Worm (Caenorhabditis elegans) whole organism, L1 larva: Measurements from ENCODE around the gene lelo-4.
"Not testable (repeated sequence)": the region's sequence is repeated elsewhere in the genome, so short reads cannot be mapped to it uniquely, and the experiment has no call there.

ENCODE experiments used
- C34B4.2 ChIP-seq: sonication (generic microtip); optimal IDR thresholded peaks from 2 replicates; lab custom pipeline; 2017; ENCODE audit warnings: mild to moderate bottlenecking, missing genetic modification characterization, missing compliant biosample characterization
- F16B12.6 ChIP-seq: fragments of 150-350 bp; optimal IDR thresholded peaks from 2 replicates; lab custom pipeline; 2014; ENCODE audit warnings: missing biosample characterization, missing genetic modification characterization
- aha-1 ChIP-seq: fragments of 150-350 bp; optimal IDR thresholded peaks from 2 replicates; lab custom pipeline; 2014; ENCODE audit warnings: missing biosample characterization, missing genetic modification characterization
- ama-1 ChIP-seq: fragments of 150-350 bp; optimal IDR thresholded peaks from 2 replicates; lab custom pipeline; 2014
- ceh-63 ChIP-seq: fragments of 200-800 bp; sonication (Bioruptor generic); optimal IDR thresholded peaks from 2 replicates; lab custom pipeline; 2018; ENCODE audit warnings: mild to moderate bottlenecking, missing genetic modification characterization, missing compliant biosample characterization
- dpl-1 ChIP-seq, 3 experiments: fragments of 150-350 bp in 2 of 3; sonication (generic microtip) in 1 of 3; optimal IDR thresholded peaks; 2 replicates each; lab custom pipeline; 2014 to 2017; ENCODE audit warnings: missing biosample characterization in 3 of 3, missing genetic modification characterization in 3 of 3, missing genetic modification reagents in 3 of 3
- efl-3 ChIP-seq: fragments of 200-800 bp; sonication (Bioruptor generic); optimal IDR thresholded peaks from 2 replicates; lab custom pipeline; 2018; ENCODE audit warnings: mild to moderate bottlenecking, missing genetic modification characterization, missing compliant biosample characterization
- egl-13 ChIP-seq: sonication (generic microtip); optimal IDR thresholded peaks from 2 replicates; lab custom pipeline; 2016; ENCODE audit warnings: missing genotype, missing genetic modification reagents, missing genetic modification characterization, missing compliant biosample characterization
- egl-27 ChIP-seq, 2 experiments: fragments of 150-350 bp in 1 of 2; sonication (generic microtip); optimal IDR thresholded peaks; 3 replicates each; lab custom pipeline; 2017 to 2018; ENCODE audit warnings: missing biosample characterization in 2 of 2, missing genetic modification characterization in 2 of 2, missing genetic modification reagents in 2 of 2
- elt-2 ChIP-seq: sonication (generic microtip); optimal IDR thresholded peaks from 2 replicates; lab custom pipeline; 2016; ENCODE audit warnings: missing genetic modification characterization, mild to moderate bottlenecking, inconsistent platforms, missing compliant biosample characterization, missing genetic modification reagents
- fkh-10 ChIP-seq: sonication (generic microtip); optimal IDR thresholded peaks from 2 replicates; lab custom pipeline; 2017; ENCODE audit warnings: missing biosample characterization, missing genetic modification reagents, missing genetic modification characterization
- fkh-4 ChIP-seq: sonication (generic microtip); optimal IDR thresholded peaks from 2 replicates; lab custom pipeline; 2016; ENCODE audit warnings: missing compliant biosample characterization, missing genetic modification characterization, borderline replicate concordance
- fkh-8 ChIP-seq: sonication (generic microtip); optimal IDR thresholded peaks from 2 replicates; lab custom pipeline; 2016; ENCODE audit warnings: mild to moderate bottlenecking, missing genetic modification characterization, missing compliant biosample characterization
- isw-1 ChIP-seq: fragments of 200-800 bp; sonication (Bioruptor generic); IDR thresholded peaks from 2 replicates; pipeline ENCODE4 v1.3.6; 2022; ENCODE audit warnings: missing genetic modification characterization, missing compliant biosample characterization
- jun-1 ChIP-seq: fragments of 150-350 bp; optimal IDR thresholded peaks from 2 replicates; lab custom pipeline; 2014; ENCODE audit warnings: missing biosample characterization, missing genetic modification reagents, missing genetic modification characterization
- lin-15B ChIP-seq: fragments of 150-350 bp; sonication (generic microtip); optimal IDR thresholded peaks from 3 replicates; lab custom pipeline; 2014; ENCODE audit warnings: missing biosample characterization, missing genetic modification characterization
- lin-39 ChIP-seq: fragments of 150-350 bp; optimal IDR thresholded peaks from 2 replicates; lab custom pipeline; 2014; ENCODE audit warnings: missing biosample characterization, missing genetic modification reagents, missing genetic modification characterization
- lir-3 ChIP-seq: sonication (generic microtip); optimal IDR thresholded peaks from 2 replicates; lab custom pipeline; 2016; ENCODE audit warnings: mild to moderate bottlenecking, missing genetic modification characterization, moderate library complexity, missing compliant biosample characterization; ENCODE audit not compliant: poor library complexity
- lsy-2 ChIP-seq, 2 experiments: fragments of 150-350 bp; optimal IDR thresholded peaks; 2 replicates each; lab custom pipeline; 2014; ENCODE audit warnings: missing biosample characterization in 2 of 2, missing genetic modification characterization in 2 of 2
- mdl-1 ChIP-seq, 2 experiments: fragments of 150-350 bp; optimal IDR thresholded peaks; 2 replicates each; lab custom pipeline; 2014 to 2017; ENCODE audit warnings: missing biosample characterization in 2 of 2, missing genetic modification characterization in 2 of 2, inconsistent platforms in 1 of 2
- mep-1 ChIP-seq: fragments of 150-350 bp; optimal IDR thresholded peaks from 2 replicates; lab custom pipeline; 2014; ENCODE audit warnings: missing biosample characterization, missing genetic modification characterization
- nhr-12 ChIP-seq: sonication (generic microtip); optimal IDR thresholded peaks from 2 replicates; lab custom pipeline; 2017; ENCODE audit warnings: missing biosample characterization, missing genetic modification characterization
- nhr-19 ChIP-seq: fragments of 200-800 bp; sonication (Bioruptor generic); conservative IDR thresholded peaks from 2 replicates; pipeline ENCODE4 v1.3.6; 2022; ENCODE audit warnings: missing genetic modification characterization, missing compliant biosample characterization
- nhr-28 ChIP-seq: fragments of 150-350 bp; optimal IDR thresholded peaks from 2 replicates; lab custom pipeline; 2014; ENCODE audit warnings: missing biosample characterization, missing genetic modification characterization
- nhr-77 ChIP-seq: fragments of 150-350 bp; optimal IDR thresholded peaks from 2 replicates; lab custom pipeline; 2014; ENCODE audit warnings: missing biosample characterization, missing genetic modification characterization
- nhr-84 ChIP-seq: sonication (generic microtip); optimal IDR thresholded peaks from 2 replicates; lab custom pipeline; 2017; ENCODE audit warnings: missing biosample characterization, missing genetic modification characterization
- nhr-85 ChIP-seq: sonication (generic microtip); peaks from one replicate; lab custom pipeline; 2016; ENCODE audit warnings: missing genetic modification characterization, inconsistent platforms, missing compliant biosample characterization
- pax-3 ChIP-seq: fragments of 200-800 bp; sonication (Bioruptor generic); optimal IDR thresholded peaks from 2 replicates; lab custom pipeline; 2018; ENCODE audit warnings: mild to moderate bottlenecking, missing genetic modification characterization, moderate library complexity, missing compliant biosample characterization
- rnt-1 ChIP-seq: sonication (generic microtip); optimal IDR thresholded peaks from 2 replicates; lab custom pipeline; 2016; ENCODE audit warnings: mild to moderate bottlenecking, missing genetic modification characterization, moderate library complexity, missing compliant biosample characterization
- skn-1 ChIP-seq: fragments of 150-350 bp; optimal IDR thresholded peaks from 2 replicates; lab custom pipeline; 2014; ENCODE audit warnings: missing biosample characterization, missing genetic modification characterization
- sox-4 ChIP-seq: sonication (generic microtip); optimal IDR thresholded peaks from 2 replicates; lab custom pipeline; 2016; ENCODE audit warnings: missing genetic modification characterization, missing compliant biosample characterization
- sup-37 ChIP-seq: fragments of 200-800 bp; sonication (Bioruptor generic); optimal IDR thresholded peaks from 2 replicates; lab custom pipeline; 2018; ENCODE audit warnings: mild to moderate bottlenecking, missing genetic modification characterization, missing compliant biosample characterization
- tlp-1 ChIP-seq: fragments of 150-350 bp; optimal IDR thresholded peaks from 2 replicates; lab custom pipeline; 2014; ENCODE audit warnings: missing biosample characterization, missing genetic modification characterization
- unc-62 ChIP-seq: fragments of 150-350 bp; optimal IDR thresholded peaks from 2 replicates; lab custom pipeline; 2014; ENCODE audit warnings: missing biosample characterization, missing genetic modification reagents, missing genetic modification characterization
- zip-4 ChIP-seq: fragments of 200-800 bp; sonication (Bioruptor generic); optimal IDR thresholded peaks from 2 replicates; lab custom pipeline; 2018; ENCODE audit warnings: mild to moderate bottlenecking, missing genetic modification characterization, moderate library complexity, missing compliant biosample characterization
- ztf-11 ChIP-seq, 2 experiments: sonication (generic microtip); optimal IDR thresholded peaks; 2 replicates each; lab custom pipeline; 2016 to 2017; ENCODE audit warnings: missing genetic modification characterization in 2 of 2, missing biosample characterization in 1 of 2, missing compliant biosample characterization in 1 of 2
- ztf-4 ChIP-seq: fragments of 150-350 bp; optimal IDR thresholded peaks from 2 replicates; lab custom pipeline; 2014; ENCODE audit warnings: missing biosample characterization, missing genetic modification characterization

The lelo-4 gene

ce11 chrII:5751353-5751752, 36.6 kb downstream of the lelo-4 start (continued):
- TF ChIP-seq lin-15B (tag; lab: Kevin White, UChicago) (no peak), C34B4.2 (tag; lab: Kevin White, UChicago) (no peak), sox-4 (tag; lab: Kevin White, UChicago) (no peak), jun-1 (tag; lab: Kevin White, UChicago) (no peak), fkh-10 (GFP tag; lab: Kevin White, UChicago) (no peak), ztf-11 (tag; optimal IDR thresholded peaks at IDR 0.05; lab: Kevin White, UChicago) (no peak), ztf-4 (tag; lab: Kevin White, UChicago) (no peak), nhr-19 (GFP tag; lab: Robert Waterston, UW) (no peak), elt-2 (tag; lab: Kevin White, UChicago) (peak; percentile 90)

DNA sequence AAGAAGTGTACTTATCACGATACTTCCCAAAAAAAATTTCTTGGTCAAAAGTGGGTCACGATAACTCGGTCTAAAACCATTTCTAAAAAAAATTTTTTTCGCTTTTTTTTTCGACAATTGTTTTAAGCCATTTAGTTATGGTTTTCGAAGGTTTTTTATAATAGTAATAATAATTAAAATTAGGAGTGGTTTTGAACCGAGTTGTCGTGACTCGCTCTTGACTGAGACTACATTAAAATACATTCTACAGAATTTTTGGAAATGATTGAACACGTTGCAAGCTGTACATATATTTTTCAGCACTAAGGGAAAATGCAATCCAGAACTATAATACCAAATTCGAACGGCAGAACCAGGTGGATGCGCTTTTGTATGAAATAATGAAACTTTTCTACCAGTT, 39.4 kb downstream of the lelo-4 start, which contains the start of gene F10C1.8:
F10C1.8 (plus strand) TSS at position 301 of the 400 bp plus-strand sequence.
- TF ChIP-seq efl-3 (GFP tag; lab: Kevin White, UChicago), result no peak
- no peak for TF ChIP-seq C34B4.2 (tag; lab: Kevin White, UChicago)
- no peak for TF ChIP-seq skn-1 (tag; lab: Kevin White, UChicago)
- no peak for TF ChIP-seq sup-37 (GFP tag; lab: Kevin White, UChicago)
- no peak for TF ChIP-seq fkh-8 (tag; lab: Kevin White, UChicago)
- no peak for TF ChIP-seq unc-62 (GFP tag; lab: Kevin White, UChicago)
- no peak for TF ChIP-seq ceh-63 (GFP tag; lab: Kevin White, UChicago)
- no peak for TF ChIP-seq nhr-85 (tag; lab: Kevin White, UChicago)
- TF ChIP-seq nhr-19 (GFP tag; lab: Robert Waterston, UW), result no peak
- no peak for TF ChIP-seq lin-39 (tag; lab: Kevin White, UChicago)
- no peak for TF ChIP-seq rnt-1
- no peak for TF ChIP-seq egl-13
- TF ChIP-seq F16B12.6 (tag; lab: Kevin White, UChicago), result no peak
- TF ChIP-seq tlp-1 (tag; lab: Kevin White, UChicago), result no peak
- no peak for TF ChIP-seq nhr-28

- TF ChIP-seq ceh-63 (GFP tag; lab: Kevin White, UChicago); fkh-4 (tag; lab: Kevin White, UChicago); isw-1 (GFP tag; lab: Robert Waterston, UW): not testable (repeated sequence)
Observed at ce11 chrII:5757656-5758055, 42.9 kb downstream of the lelo-4 start, which contains the start of the genes F10C1.3 and F10C1.23. Gene F10C1.3, minus strand, starts transcription at chrII:5757756. Gene F10C1.23, plus strand, starts transcription at chrII:5758040.

ce11 chrII:5765318-5765717, 50.6 kb downstream of the lelo-4 start, which contains the start of gene ifb-1:
Gene ifb-1, plus strand, starts transcription at chrII:5765618.
- TF ChIP-seq mep-1 (tag; lab: Kevin White, UChicago), result no peak
- no peak for TF ChIP-seq nhr-77 (tag; lab: Kevin White, UChicago)
- no peak for TF ChIP-seq fkh-10 (GFP tag; lab: Kevin White, UChicago)
- TF ChIP-seq mdl-1 (tag; optimal IDR thresholded peaks at IDR 0.05; lab: Kevin White, UChicago), result no peak
- no peak for TF ChIP-seq pax-3 (tag; lab: Kevin White, UChicago)
- TF ChIP-seq egl-27 (tag; optimal IDR thresholded peaks at IDR 0.05; lab: Kevin White, UChicago), result no peak
- TF ChIP-seq lsy-2 (tag; optimal IDR thresholded peaks at IDR 0.05; lab: Kevin White, UChicago), result no peak
- TF ChIP-seq dpl-1 (GFP tag; optimal IDR thresholded peaks at IDR 0.05; lab: Kevin White, UChicago), result no peak
- TF ChIP-seq zip-4, result no peak
- no peak for TF ChIP-seq lir-3 (tag; lab: Kevin White, UChicago)
- TF ChIP-seq aha-1 (tag; lab: Kevin White, UChicago), result no peak
- TF ChIP-seq tlp-1 (tag; lab: Kevin White, UChicago), result no peak
- no peak for TF ChIP-seq nhr-12
- no peak for TF ChIP-seq sup-37 (GFP tag; lab: Kevin White, UChicago)
- no peak for TF ChIP-seq ama-1 (lab: Kevin White, UChicago)
- no peak for TF ChIP-seq nhr-84 (tag; lab: Kevin White, UChicago)
